Fruit fly (Drosophila melanogaster) whole organism, embryonic: ENCODE measurements around the gene Rnf146.

Source experiments
- Blimp-1 ChIP-seq: fragments of 200-800 bp; sonication (Bioruptor generic); optimal IDR thresholded peaks from 3 replicates; lab custom pipeline; 2018; ENCODE audit warnings: missing biosample characterization, missing genetic modification characterization, mild to moderate bottlenecking, moderate library complexity, missing genetic modification reagents
- CG10147 ChIP-seq: fragments of 200-800 bp; sonication (Bioruptor generic); optimal IDR thresholded peaks from 2 replicates; lab custom pipeline; 2019; ENCODE audit warnings: missing biosample characterization, mild to moderate bottlenecking, missing genetic modification characterization, moderate library complexity
- CG10979 ChIP-seq: fragments of 200-800 bp; sonication (Bioruptor generic); optimal IDR thresholded peaks from 2 replicates; lab custom pipeline; 2018; ENCODE audit warnings: missing biosample characterization, mild to moderate bottlenecking, missing genetic modification characterization, moderate library complexity
- CG11085 ChIP-seq: fragments of 200-800 bp; sonication (Bioruptor generic); IDR thresholded peaks from 2 replicates; pipeline ENCODE4 v1.3.6; 2022; ENCODE audit warnings: missing biosample characterization, missing genetic modification characterization
- CG11504 ChIP-seq: fragments of 200-800 bp; sonication (Bioruptor generic); optimal IDR thresholded peaks from 3 replicates; lab custom pipeline; 2019; ENCODE audit warnings: missing biosample characterization, mild to moderate bottlenecking, missing genetic modification characterization, moderate library complexity
- CG1233 ChIP-seq: fragments of 200-800 bp; sonication (Bioruptor generic); optimal IDR thresholded peaks from 4 replicates; lab custom pipeline; 2018; ENCODE audit warnings: missing biosample characterization, mild to moderate bottlenecking, missing genetic modification characterization
- CG2199 ChIP-seq: fragments of 200-800 bp; sonication (Bioruptor generic); IDR thresholded peaks from 3 replicates; pipeline ENCODE4 v1.3.6; 2022; ENCODE audit warnings: missing biosample characterization, missing genetic modification characterization
- CG34376 ChIP-seq: fragments of 200-800 bp; sonication (Bioruptor generic); optimal IDR thresholded peaks from 2 replicates; lab custom pipeline; 2018; ENCODE audit warnings: missing biosample characterization, mild to moderate bottlenecking, missing genetic modification characterization
- CG3847 ChIP-seq: fragments of 200-800 bp; sonication (Bioruptor generic); IDR thresholded peaks from 2 replicates; pipeline ENCODE4 v1.3.6; 2022; ENCODE audit warnings: missing biosample characterization, missing genetic modification characterization
- CG4707 ChIP-seq: fragments of 200-800 bp; sonication (Bioruptor generic); optimal IDR thresholded peaks from 2 replicates; lab custom pipeline; 2018; ENCODE audit warnings: missing biosample characterization, mild to moderate bottlenecking, missing genetic modification characterization, moderate library complexity
- CG5180 ChIP-seq: fragments of 200-800 bp; sonication (Bioruptor generic); optimal IDR thresholded peaks from 3 replicates; lab custom pipeline; 2017; ENCODE audit warnings: missing biosample characterization, missing genetic modification characterization, mild to moderate bottlenecking, moderate library complexity, missing genetic modification reagents
- CG6175 ChIP-seq: fragments of 200-800 bp; sonication (Bioruptor generic); IDR thresholded peaks from 3 replicates; pipeline ENCODE4 v1.3.6; 2022; ENCODE audit warnings: missing biosample characterization, missing genetic modification characterization
- CG6765 ChIP-seq: fragments of 200-800 bp; sonication (Bioruptor generic); optimal IDR thresholded peaks from 3 replicates; lab custom pipeline; 2017; ENCODE audit warnings: missing biosample characterization, mild to moderate bottlenecking, missing genetic modification characterization
- Ets97D ChIP-seq: fragments of 200-800 bp; sonication (Bioruptor generic); optimal IDR thresholded peaks from 3 replicates; lab custom pipeline; 2016; ENCODE audit warnings: missing biosample characterization, missing genetic modification characterization
- Fer2 ChIP-seq: fragments of 200-800 bp; sonication (Bioruptor generic); optimal IDR thresholded peaks from 2 replicates; lab custom pipeline; 2018; ENCODE audit warnings: missing biosample characterization, mild to moderate bottlenecking, missing genetic modification characterization, moderate library complexity
- Gug ChIP-seq: fragments of 200-800 bp; sonication (Bioruptor generic); IDR thresholded peaks from 4 replicates; pipeline ENCODE4 v1.3.6; 2022; ENCODE audit warnings: missing biosample characterization, missing genetic modification characterization
- HLHmδ ChIP-seq: fragments of 200-800 bp; sonication (Bioruptor generic); optimal IDR thresholded peaks from 2 replicates; lab custom pipeline; 2018; ENCODE audit warnings: missing biosample characterization, mild to moderate bottlenecking, missing genetic modification characterization, moderate library complexity
- Lhr ChIP-seq: fragments of 200-800 bp; sonication (Bioruptor generic); optimal IDR thresholded peaks from 3 replicates; lab custom pipeline; 2017; ENCODE audit warnings: mild to moderate bottlenecking, missing biosample characterization, missing genetic modification reagents, missing genetic modification characterization
- MBD-R2 ChIP-seq: fragments of 200-800 bp; sonication (Bioruptor generic); IDR thresholded peaks from 2 replicates; pipeline ENCODE4 v1.3.6; 2022; ENCODE audit warnings: missing biosample characterization, missing genetic modification characterization
- MESR4 ChIP-seq: fragments of 200-800 bp; sonication (Bioruptor generic); optimal IDR thresholded peaks from 2 replicates; lab custom pipeline; 2018; ENCODE audit warnings: missing biosample characterization, mild to moderate bottlenecking, missing genetic modification characterization, moderate library complexity
- Max ChIP-seq: fragments of 200-800 bp; sonication (Bioruptor generic); optimal IDR thresholded peaks from 2 replicates; lab custom pipeline; 2016; ENCODE audit warnings: missing biosample characterization, mild to moderate bottlenecking, missing genetic modification characterization
- Med ChIP-seq: fragments of 200-800 bp; sonication (Bioruptor generic); peaks from one replicate; lab custom pipeline; 2016; ENCODE audit warnings: missing biosample characterization, missing genetic modification characterization, mild to moderate bottlenecking, inconsistent platforms, moderate library complexity
- NK7.1 ChIP-seq: fragments of 200-800 bp; sonication (Bioruptor generic); optimal IDR thresholded peaks from 3 replicates; lab custom pipeline; 2016; ENCODE audit warnings: missing biosample characterization, missing genetic modification characterization
- Pdp1 ChIP-seq, 2 experiments: fragments of 200-800 bp; sonication (Bioruptor generic); optimal IDR thresholded peaks; 3 replicates each; lab custom pipeline; 2016; ENCODE audit warnings: missing biosample characterization in 2 of 2, missing genetic modification characterization in 2 of 2, mild to moderate bottlenecking in 1 of 2, moderate library complexity in 1 of 2
- Poxn ChIP-seq: fragments of 200-800 bp; sonication (Bioruptor generic); IDR thresholded peaks from 2 replicates; pipeline ENCODE4 v1.3.6; 2022; ENCODE audit warnings: missing biosample characterization, missing genetic modification characterization
- YL-1 ChIP-seq: fragments of 200-800 bp; sonication (Bioruptor generic); optimal IDR thresholded peaks from 3 replicates; lab custom pipeline; 2017; ENCODE audit warnings: missing biosample characterization, mild to moderate bottlenecking, missing genetic modification characterization
- ab ChIP-seq: fragments of 200-800 bp; sonication (Bioruptor generic); optimal IDR thresholded peaks from 2 replicates; lab custom pipeline; 2016; ENCODE audit warnings: missing biosample characterization, missing genetic modification characterization
- bcd ChIP-seq: fragments of 200-800 bp; sonication (Bioruptor generic); optimal IDR thresholded peaks from 2 replicates; lab custom pipeline; 2017; ENCODE audit warnings: missing biosample characterization, mild to moderate bottlenecking, missing genetic modification characterization
- btn ChIP-seq: fragments of 200-800 bp; sonication (Bioruptor generic); optimal IDR thresholded peaks from 2 replicates; lab custom pipeline; 2016; ENCODE audit warnings: missing biosample characterization, missing genetic modification characterization
- cad ChIP-seq: fragments of >200 bp; optimal IDR thresholded peaks from 2 replicates; lab custom pipeline; 2017; ENCODE audit warnings: missing biosample characterization, missing genetic modification characterization
- corto ChIP-seq: fragments of 200-800 bp; sonication (Bioruptor generic); optimal IDR thresholded peaks from 2 replicates; lab custom pipeline; 2016; ENCODE audit warnings: missing biosample characterization, mild to moderate bottlenecking, missing genetic modification characterization, moderate library complexity
- disco-r ChIP-seq: fragments of 200-800 bp; sonication (Bioruptor generic); optimal IDR thresholded peaks from 2 replicates; lab custom pipeline; 2016; ENCODE audit warnings: missing biosample characterization, missing genetic modification characterization
- ewg ChIP-seq: fragments of 200-800 bp; sonication (Bioruptor generic); optimal IDR thresholded peaks from 3 replicates; lab custom pipeline; 2017; ENCODE audit warnings: mild to moderate bottlenecking, missing biosample characterization, missing genetic modification reagents, missing genetic modification characterization
- gcm2 ChIP-seq: fragments of 200-800 bp; sonication (Bioruptor generic); optimal IDR thresholded peaks from 2 replicates; lab custom pipeline; 2016; ENCODE audit warnings: missing biosample characterization, missing genetic modification characterization
- lbe ChIP-seq: fragments of 200-800 bp; sonication (Bioruptor generic); optimal IDR thresholded peaks from 2 replicates; lab custom pipeline; 2016; ENCODE audit warnings: missing biosample characterization, mild to moderate bottlenecking, missing genetic modification characterization
- onecut ChIP-seq: fragments of 200-800 bp; sonication (Bioruptor generic); IDR thresholded peaks from 2 replicates; pipeline ENCODE4 v1.3.6; 2022; ENCODE audit warnings: missing biosample characterization, missing genetic modification characterization
- sens ChIP-seq: fragments of 200-800 bp; sonication (Bioruptor generic); peaks from one replicate; lab custom pipeline; 2016; ENCODE audit warnings: missing biosample characterization, missing genetic modification characterization
- seq ChIP-seq: fragments of 200-800 bp; sonication (Bioruptor generic); IDR thresholded peaks from 2 replicates; pipeline ENCODE4 v1.3.6; 2022; ENCODE audit warnings: missing biosample characterization, missing genetic modification characterization
- slou ChIP-seq: fragments of 200-800 bp; sonication (Bioruptor generic); optimal IDR thresholded peaks from 3 replicates; lab custom pipeline; 2016; ENCODE audit warnings: missing biosample characterization, missing genetic modification characterization
- stwl ChIP-seq: fragments of 200-800 bp; sonication (Bioruptor generic); optimal IDR thresholded peaks from 3 replicates; lab custom pipeline; 2018; ENCODE audit warnings: missing biosample characterization, mild to moderate bottlenecking, missing genetic modification characterization, moderate library complexity
- tap ChIP-seq: fragments of 200-800 bp; optimal IDR thresholded peaks from 3 replicates; lab custom pipeline; 2019; ENCODE audit warnings: missing biosample characterization, mild to moderate bottlenecking, missing genetic modification characterization, moderate library complexity
- trem ChIP-seq: fragments of 200-800 bp; optimal IDR thresholded peaks from 3 replicates; lab custom pipeline; 2019; ENCODE audit warnings: missing biosample characterization, mild to moderate bottlenecking, missing genetic modification characterization, moderate library complexity
- usp ChIP-seq: fragments of >200 bp; optimal IDR thresholded peaks from 2 replicates; lab custom pipeline; 2017; ENCODE audit warnings: missing biosample characterization, missing genetic modification characterization
- vvl ChIP-seq: fragments of 200-800 bp; sonication (Bioruptor generic); IDR thresholded peaks from 2 replicates; pipeline ENCODE4 v1.3.6; 2022; ENCODE audit warnings: missing biosample characterization, missing genetic modification characterization
- wek ChIP-seq: fragments of 200-800 bp; sonication (Bioruptor generic); optimal IDR thresholded peaks from 3 replicates; lab custom pipeline; 2018; ENCODE audit warnings: missing biosample characterization, mild to moderate bottlenecking, missing genetic modification characterization, moderate library complexity

Rnf146 gene

DNA sequence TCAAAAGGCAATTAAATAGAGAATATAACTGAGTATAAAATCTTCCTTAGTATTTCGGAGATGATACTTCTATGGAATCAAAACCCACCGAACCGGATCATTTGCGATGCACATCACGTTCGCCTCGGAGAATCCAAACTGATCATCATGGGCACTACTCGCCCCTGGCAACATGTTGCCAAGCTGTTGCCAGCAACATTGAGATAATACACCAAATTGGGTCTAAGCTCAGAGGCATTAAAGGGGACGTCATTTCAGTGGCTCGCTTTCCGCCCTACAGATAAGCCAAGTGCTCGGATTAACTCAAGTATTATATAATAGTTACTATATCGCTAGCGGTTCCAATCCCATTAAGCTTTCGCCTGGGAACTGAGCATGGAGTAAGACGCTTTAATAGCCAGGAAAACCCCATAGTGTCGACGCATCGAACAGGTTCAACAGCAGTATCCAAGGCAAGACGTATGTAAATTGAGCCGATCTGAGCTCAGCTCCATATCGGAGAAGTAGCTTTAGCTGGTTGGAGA is 36.6 kb downstream of the Rnf146 start, which contains the start of the genes lush and CG9372:
lush (minus strand) TSS at position 117 of the 524 bp plus-strand sequence.
CG9372 (plus strand) TSS at position 235 of the 524 bp plus-strand sequence.
- TF ChIP-seq CG11085 (GFP tag; lab: Robert Waterston, UW) (no peak), Poxn (GFP tag; lab: Robert Waterston, UW) (no peak), bcd (GFP tag; lab: Kevin White, UChicago) (no peak), Med (GFP tag; lab: Kevin White, UChicago) (peak; percentile 49), Pdp1 (GFP tag; optimal IDR thresholded peaks at IDR 0.05; lab: Kevin White, UChicago) (peak in 1 of 2 experiments; percentile 95), CG5180 (GFP tag; lab: Kevin White, UChicago) (no peak), CG11504 (tag; lab: Kevin White, UChicago) (peak; percentile 98), CG2199 (0 out of 3 replicates have a peak, but pooled peaks have one; percentile 51), Lhr (no peak), corto (GFP tag; lab: Kevin White, UChicago) (no peak), CG34376 (GFP tag; lab: Kevin White, UChicago) (peak; percentile 6), sens (GFP tag; lab: Kevin White, UChicago) (peak; percentile 47), NK7.1 (GFP tag; lab: Kevin White, UChicago) (no peak)

DNA sequence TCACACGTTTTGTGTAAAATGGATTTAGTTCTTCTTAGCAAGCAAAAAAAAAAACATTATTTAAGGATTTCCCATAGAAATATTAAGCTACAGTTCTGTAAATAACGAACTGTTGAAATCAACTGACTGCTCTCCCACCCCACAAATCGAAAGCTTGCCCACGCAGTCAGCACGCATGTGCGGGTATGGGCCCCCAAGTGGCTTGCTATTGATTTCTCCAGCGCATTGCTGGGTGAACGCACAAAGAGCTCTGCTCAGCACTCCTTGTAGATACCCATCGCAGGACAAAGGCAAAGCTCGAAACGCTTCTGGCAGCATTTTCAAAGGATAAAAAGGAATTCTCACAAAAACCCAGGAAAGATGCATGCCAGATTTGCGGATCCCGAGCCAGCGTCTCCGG is 41.2 kb downstream of the Rnf146 start, which contains the start of gene CG9368:
CG9368 (plus strand) TSS at position 221 of the 400 bp plus-strand sequence.
- TF ChIP-seq Fer2 (tag; lab: Kevin White, UChicago) (no peak), CG6765 (GFP tag; lab: Kevin White, UChicago) (no peak), disco-r (GFP tag; lab: Kevin White, UChicago) (no peak), cad (GFP tag; lab: Kevin White, UChicago) (no peak), ewg (GFP tag; lab: Kevin White, UChicago) (peak; percentile 96), Gug (GFP tag; lab: Robert Waterston, UW) (no peak), CG11504 (tag; lab: Kevin White, UChicago) (peak; percentile 17), MESR4 (GFP tag; lab: Kevin White, UChicago) (peak; percentile 35), btn (GFP tag; lab: Kevin White, UChicago) (no peak), CG3847 (GFP tag; lab: Robert Waterston, UW) (no peak), MBD-R2 (GFP tag; lab: Robert Waterston, UW) (peak; percentile 83), HLHmδ (GFP tag; lab: Kevin White, UChicago) (no peak), slou (no peak), onecut (GFP tag; lab: Robert Waterston, UW) (peak; percentile 100), YL-1 (GFP tag; lab: Kevin White, UChicago) (peak; percentile 10)

- no peak for TF ChIP-seq HLHmδ (GFP tag; lab: Kevin White, UChicago)
- no peak for TF ChIP-seq CG6175 (GFP tag; lab: Robert Waterston, UW)
- no peak for TF ChIP-seq wek
- TF ChIP-seq vvl (GFP tag; lab: Robert Waterston, UW), result no peak
- TF ChIP-seq CG1233 (GFP tag; lab: Kevin White, UChicago), result no peak
- peak; percentile 78 for TF ChIP-seq trem
- TF ChIP-seq Max (GFP tag; lab: Kevin White, UChicago), result peak; percentile 2
- TF ChIP-seq ab (GFP tag; lab: Kevin White, UChicago), result no peak
- peak; percentile 75 for TF ChIP-seq stwl (tag; lab: Kevin White, UChicago)
- no peak for TF ChIP-seq CG10979 (tag; lab: Kevin White, UChicago)
- TF ChIP-seq Ets97D (GFP tag; lab: Kevin White, UChicago), result peak; percentile 20
- no peak for TF ChIP-seq gcm2 (GFP tag; lab: Kevin White, UChicago)
- no peak for TF ChIP-seq lbe (GFP tag; lab: Kevin White, UChicago)
- TF ChIP-seq usp (GFP tag; lab: Kevin White, UChicago), result no peak
- TF ChIP-seq tap (tag; lab: Kevin White, UChicago), result no peak
- TF ChIP-seq CG4707, result no peak
- peak; percentile 76 for TF ChIP-seq CG10147
- TF ChIP-seq seq (GFP tag; lab: Robert Waterston, UW), result no peak
- peak; percentile 81 for TF ChIP-seq Blimp-1 (GFP tag; lab: Kevin White, UChicago)
Measured at dm6 chr3L:19598369-19599148, 44.1 kb downstream of the Rnf146 start, which contains the start of the genes ash1 and Taf6. Gene ash1, minus strand, starts transcription at chr3L:19598755. Gene Taf6, plus strand, starts transcription at chr3L:19599088.
